Fruit fly (Drosophila melanogaster) whole organism, embryonic: ENCODE data around the gene CG32679.

Source experiments
- Asciz ChIP-seq: fragments of 200-800 bp; sonication (Bioruptor generic); optimal IDR thresholded peaks from 2 replicates; lab custom pipeline; 2017; ENCODE audit warnings: missing biosample characterization, mild to moderate bottlenecking, missing genetic modification characterization, missing genetic modification reagents
- Atf-2 ChIP-seq: fragments of 200-800 bp; sonication (Bioruptor generic); optimal IDR thresholded peaks from 2 replicates; lab custom pipeline; 2016; ENCODE audit warnings: missing biosample characterization, missing genetic modification characterization
- CG11696 ChIP-seq: fragments of 200-800 bp; sonication (Bioruptor generic); IDR thresholded peaks from 2 replicates; pipeline ENCODE4 v1.3.6; 2022; ENCODE audit warnings: missing biosample characterization, missing genetic modification characterization
- CG12391 ChIP-seq: fragments of 200-800 bp; sonication (Bioruptor generic); optimal IDR thresholded peaks from 3 replicates; lab custom pipeline; 2018; ENCODE audit warnings: missing biosample characterization, mild to moderate bottlenecking, missing genetic modification characterization, moderate library complexity
- CG15479 ChIP-seq: fragments of 200-800 bp; sonication (Bioruptor generic); optimal IDR thresholded peaks from 3 replicates; lab custom pipeline; 2019; ENCODE audit warnings: missing biosample characterization, mild to moderate bottlenecking, missing genetic modification characterization, moderate library complexity
- CG1603 ChIP-seq: fragments of 200-800 bp; sonication (Bioruptor generic); optimal IDR thresholded peaks from 2 replicates; lab custom pipeline; 2019; ENCODE audit warnings: missing biosample characterization, mild to moderate bottlenecking, missing genetic modification characterization, moderate library complexity
- CG16863 ChIP-seq: fragments of 200-800 bp; sonication (Bioruptor generic); optimal IDR thresholded peaks from 3 replicates; lab custom pipeline; 2016; ENCODE audit warnings: missing biosample characterization, missing genetic modification characterization
- CG17359 ChIP-seq: fragments of 200-800 bp; sonication (Bioruptor generic); optimal IDR thresholded peaks from 3 replicates; lab custom pipeline; 2018; ENCODE audit warnings: missing biosample characterization, mild to moderate bottlenecking, missing genetic modification characterization, moderate library complexity
- CG17361 ChIP-seq: fragments of 200-800 bp; sonication (Bioruptor generic); IDR thresholded peaks from 3 replicates; pipeline ENCODE4 v1.3.6; 2022; ENCODE audit warnings: missing biosample characterization, missing genetic modification characterization
- CG17912 ChIP-seq: fragments of 200-800 bp; sonication (Bioruptor generic); optimal IDR thresholded peaks from 2 replicates; lab custom pipeline; 2018; ENCODE audit warnings: missing biosample characterization, mild to moderate bottlenecking, missing genetic modification characterization
- CG18262 ChIP-seq: fragments of 200-800 bp; optimal IDR thresholded peaks from 3 replicates; lab custom pipeline; 2019; ENCODE audit warnings: missing biosample characterization, mild to moderate bottlenecking, missing genetic modification characterization, moderate library complexity
- CG2129 ChIP-seq: fragments of 200-800 bp; sonication (Bioruptor generic); IDR thresholded peaks from 2 replicates; pipeline ENCODE4 v1.3.6; 2022; ENCODE audit warnings: missing biosample characterization, missing genetic modification characterization; ENCODE audit not compliant: partially characterized antibody
- CG2199 ChIP-seq: fragments of 200-800 bp; sonication (Bioruptor generic); IDR thresholded peaks from 3 replicates; pipeline ENCODE4 v1.3.6; 2022; ENCODE audit warnings: missing biosample characterization, missing genetic modification characterization
- CG31388 ChIP-seq: fragments of 200-800 bp; sonication (Bioruptor generic); optimal IDR thresholded peaks from 2 replicates; lab custom pipeline; 2016; ENCODE audit warnings: missing biosample characterization, missing genetic modification characterization
- CG32532 ChIP-seq: fragments of 200-800 bp; sonication (Bioruptor generic); IDR thresholded peaks from 2 replicates; pipeline ENCODE4 v1.3.6; 2022; ENCODE audit warnings: missing biosample characterization, missing genetic modification characterization
- CG32772 ChIP-seq: fragments of 200-800 bp; sonication (Bioruptor generic); IDR thresholded peaks from 2 replicates; pipeline ENCODE4 v1.3.6; 2022; ENCODE audit warnings: missing biosample characterization, missing genetic modification characterization
- CG33213 ChIP-seq: fragments of 200-800 bp; sonication (Bioruptor generic); optimal IDR thresholded peaks from 3 replicates; lab custom pipeline; 2016; ENCODE audit warnings: missing biosample characterization, missing genetic modification characterization
- CG6175 ChIP-seq: fragments of 200-800 bp; sonication (Bioruptor generic); IDR thresholded peaks from 3 replicates; pipeline ENCODE4 v1.3.6; 2022; ENCODE audit warnings: missing biosample characterization, missing genetic modification characterization
- CG7987 ChIP-seq: fragments of 200-800 bp; sonication (Bioruptor generic); optimal IDR thresholded peaks from 2 replicates; lab custom pipeline; 2018; ENCODE audit warnings: missing biosample characterization, mild to moderate bottlenecking, missing genetic modification characterization, moderate library complexity
- CG8290 ChIP-seq, 3 experiments: fragments of 200-800 bp; sonication (Bioruptor generic); optimal IDR thresholded peaks; 2 replicates each; lab custom pipeline; 2016 to 2019; ENCODE audit warnings: missing biosample characterization in 3 of 3, missing genetic modification characterization in 3 of 3, mild to moderate bottlenecking in 2 of 3, moderate library complexity in 1 of 3
- CG8388 ChIP-seq: fragments of 200-800 bp; sonication (Bioruptor generic); optimal IDR thresholded peaks from 2 replicates; lab custom pipeline; 2019; ENCODE audit warnings: missing biosample characterization, mild to moderate bottlenecking, missing genetic modification characterization, moderate library complexity
- CG8924 ChIP-seq: fragments of 200-800 bp; optimal IDR thresholded peaks from 3 replicates; lab custom pipeline; 2019; ENCODE audit warnings: missing biosample characterization, mild to moderate bottlenecking, missing genetic modification characterization, moderate library complexity
- Camta ChIP-seq: fragments of 200-800 bp; sonication (Bioruptor generic); optimal IDR thresholded peaks from 2 replicates; lab custom pipeline; 2016; ENCODE audit warnings: missing biosample characterization, missing genetic modification characterization
- D19A ChIP-seq: fragments of 200-800 bp; optimal IDR thresholded peaks from 3 replicates; lab custom pipeline; 2019; ENCODE audit warnings: missing biosample characterization, mild to moderate bottlenecking, missing genetic modification characterization, moderate library complexity
- Dbx ChIP-seq: fragments of 200-800 bp; sonication (Bioruptor generic); IDR thresholded peaks from 3 replicates; pipeline ENCODE4 v1.3.6; 2022; ENCODE audit warnings: missing biosample characterization, missing genetic modification characterization
- Drgx ChIP-seq: fragments of 200-800 bp; sonication (Bioruptor generic); IDR thresholded peaks from 2 replicates; pipeline ENCODE4 v1.3.6; 2022; ENCODE audit warnings: missing biosample characterization, missing genetic modification characterization
- E2f2 ChIP-seq: fragments of 200-800 bp; sonication (Bioruptor generic); IDR thresholded peaks from 2 replicates; pipeline ENCODE4 v1.3.6; 2022; ENCODE audit warnings: missing biosample characterization, missing genetic modification characterization
- Fer2 ChIP-seq: fragments of 200-800 bp; sonication (Bioruptor generic); optimal IDR thresholded peaks from 2 replicates; lab custom pipeline; 2018; ENCODE audit warnings: missing biosample characterization, mild to moderate bottlenecking, missing genetic modification characterization, moderate library complexity
- Mrtf ChIP-seq: fragments of 200-800 bp; sonication (Bioruptor generic); IDR thresholded peaks from 3 replicates; pipeline ENCODE4 v1.3.6; 2022; ENCODE audit warnings: missing biosample characterization, missing genetic modification characterization
- Oaz ChIP-seq: fragments of 200-800 bp; sonication (Bioruptor generic); IDR thresholded peaks from 2 replicates; pipeline ENCODE4 v1.3.6; 2022; ENCODE audit warnings: missing biosample characterization, missing genetic modification characterization
- Pdp1 ChIP-seq, 2 experiments: fragments of 200-800 bp; sonication (Bioruptor generic); optimal IDR thresholded peaks; 3 replicates each; lab custom pipeline; 2016; ENCODE audit warnings: missing biosample characterization in 2 of 2, missing genetic modification characterization in 2 of 2, mild to moderate bottlenecking in 1 of 2, moderate library complexity in 1 of 2
- Vsx1 ChIP-seq: fragments of 200-800 bp; sonication (Bioruptor generic); optimal IDR thresholded peaks from 2 replicates; lab custom pipeline; 2017; ENCODE audit warnings: missing biosample characterization, mild to moderate bottlenecking, missing genetic modification characterization, missing genetic modification reagents
- chinmo ChIP-seq: fragments of 200-800 bp; sonication (Bioruptor generic); IDR thresholded peaks from 4 replicates; pipeline ENCODE4 v1.3.6; 2022; ENCODE audit warnings: missing biosample characterization, missing genetic modification characterization; ENCODE audit not compliant: partially characterized antibody
- chm ChIP-seq: fragments of 200-800 bp; sonication (Bioruptor generic); IDR thresholded peaks from 2 replicates; pipeline ENCODE4 v1.3.6; 2022; ENCODE audit warnings: missing biosample characterization, missing genetic modification characterization
- dati ChIP-seq: fragments of 200-800 bp; sonication (Bioruptor generic); IDR thresholded peaks from 2 replicates; pipeline ENCODE4 v1.3.6; 2022; ENCODE audit warnings: missing biosample characterization, missing genetic modification characterization
- emc ChIP-seq: fragments of 200-800 bp; sonication (Bioruptor generic); optimal IDR thresholded peaks from 2 replicates; lab custom pipeline; 2016; ENCODE audit warnings: missing biosample characterization, missing genetic modification characterization
- fd96Cb ChIP-seq: fragments of 200-800 bp; sonication (Bioruptor generic); optimal IDR thresholded peaks from 2 replicates; lab custom pipeline; 2018; ENCODE audit warnings: missing biosample characterization, mild to moderate bottlenecking, missing genetic modification characterization, moderate library complexity
- ftz-f1 ChIP-seq: fragments of 200-800 bp; sonication (Bioruptor generic); optimal IDR thresholded peaks from 2 replicates; lab custom pipeline; 2016; ENCODE audit warnings: missing biosample characterization, missing genetic modification characterization
- grn ChIP-seq: fragments of 200-800 bp; sonication (Bioruptor generic); optimal IDR thresholded peaks from 3 replicates; lab custom pipeline; 2017; ENCODE audit warnings: missing biosample characterization, missing genetic modification characterization
- knrl ChIP-seq: fragments of 200-800 bp; sonication (Bioruptor generic); IDR thresholded peaks from 3 replicates; pipeline ENCODE4 v1.3.6; 2022; ENCODE audit warnings: missing biosample characterization, missing genetic modification characterization; ENCODE audit not compliant: partially characterized antibody
- maf-S ChIP-seq: fragments of 200-800 bp; sonication (Bioruptor generic); optimal IDR thresholded peaks from 2 replicates; lab custom pipeline; 2016; ENCODE audit warnings: missing biosample characterization, missing genetic modification characterization
- pb ChIP-seq: fragments of 200-800 bp; sonication (Bioruptor generic); optimal IDR thresholded peaks from 3 replicates; lab custom pipeline; 2016; ENCODE audit warnings: missing biosample characterization, missing genetic modification characterization
- psq ChIP-seq: fragments of 200-800 bp; sonication (Bioruptor generic); optimal IDR thresholded peaks from 2 replicates; lab custom pipeline; 2017; ENCODE audit warnings: missing biosample characterization, missing genetic modification characterization
- pum ChIP-seq: fragments of 200-800 bp; sonication (Bioruptor generic); optimal IDR thresholded peaks from 2 replicates; lab custom pipeline; 2016; ENCODE audit warnings: missing biosample characterization, missing genetic modification characterization
- sens ChIP-seq: fragments of 200-800 bp; sonication (Bioruptor generic); peaks from one replicate; lab custom pipeline; 2016; ENCODE audit warnings: missing biosample characterization, missing genetic modification characterization
- sna ChIP-seq: fragments of 200-800 bp; sonication (Bioruptor generic); IDR thresholded peaks from 2 replicates; pipeline ENCODE4 v1.3.6; 2022; ENCODE audit warnings: missing biosample characterization, missing genetic modification characterization; ENCODE audit not compliant: partially characterized antibody
- tx ChIP-seq: fragments of 200-800 bp; sonication (Bioruptor generic); optimal IDR thresholded peaks from 2 replicates; lab custom pipeline; 2016; ENCODE audit warnings: missing biosample characterization, missing genetic modification characterization

Gene CG32679

DNA sequence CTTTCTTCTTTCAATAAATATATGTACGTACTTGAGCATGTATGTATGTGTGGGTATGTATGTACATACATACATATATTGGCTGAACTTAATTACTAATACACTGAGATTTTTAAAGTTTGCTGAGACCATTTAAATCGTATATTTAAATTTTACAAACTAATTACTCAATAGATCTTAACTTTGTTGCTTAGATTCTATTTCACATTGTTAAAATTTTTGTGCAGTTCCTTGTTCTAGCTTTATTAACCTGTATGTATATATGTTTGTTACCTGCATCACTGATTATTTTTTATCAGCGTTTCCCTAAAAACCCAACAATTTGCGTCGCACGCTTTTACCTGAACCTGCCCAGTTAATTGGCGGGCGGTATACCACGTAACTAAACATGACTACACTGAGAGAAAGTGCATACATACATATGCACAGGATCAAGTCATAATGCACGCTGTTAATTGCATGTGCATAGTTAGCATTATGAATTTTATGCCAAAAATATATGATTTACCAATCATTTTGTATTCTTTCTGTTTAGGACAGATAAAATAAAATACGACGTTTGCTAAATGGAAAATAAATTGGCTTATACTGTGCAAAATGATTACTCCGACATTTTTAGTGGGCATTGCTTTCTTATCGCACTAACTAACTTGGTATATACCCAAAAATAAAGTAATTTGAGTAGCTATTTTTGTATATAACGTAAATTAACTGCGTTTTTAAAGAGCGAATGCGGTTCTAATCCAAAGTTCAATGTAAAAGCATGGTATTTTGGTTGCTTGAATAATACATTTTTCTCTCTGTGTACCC lies 4.5 kb downstream of the CG32679 start (continued):
- TF ChIP-seq Fer2 (tag; lab: Kevin White, UChicago) (no peak), maf-S (no peak), Asciz (peak; percentile 16), CG32532 (GFP tag; lab: Robert Waterston, UW) (peak; percentile 19; the same call in 1 of the 2 replicates), Vsx1 (GFP tag; lab: Kevin White, UChicago) (peak; percentile 10), CG2129 (GFP tag; lab: Robert Waterston, UW) (no peak), fd96Cb (tag; lab: Kevin White, UChicago) (peak; percentile 40), CG1603 (tag; lab: Kevin White, UChicago) (peak; percentile 2), Mrtf (no peak; the same call in 2 of the 3 replicates), CG8388 (peak; percentile 6), CG18262 (tag; lab: Kevin White, UChicago) (peak; percentile 62), pb (GFP tag; lab: Kevin White, UChicago) (no peak), tx (GFP tag; lab: Kevin White, UChicago) (peak; percentile 12), Drgx (GFP tag; lab: Robert Waterston, UW) (no peak; the same call in 1 of the 2 replicates), chinmo (no peak), sna (GFP tag; lab: Robert Waterston, UW) (no peak), CG17359 (tag; lab: Kevin White, UChicago) (peak; percentile 7), ftz-f1 (GFP tag; lab: Kevin White, UChicago) (no peak), CG8924 (tag; lab: Kevin White, UChicago) (peak; percentile 17), Oaz (no peak), CG32772 (no peak), E2f2 (GFP tag; lab: Robert Waterston, UW) (no peak), CG12391 (peak; percentile 37), grn (GFP tag; lab: Kevin White, UChicago) (no peak), D19A (tag; lab: Kevin White, UChicago) (peak; percentile 12), CG17912 (no peak), CG31388 (GFP tag; lab: Kevin White, UChicago) (no peak), dati (no peak), CG17361 (GFP tag; lab: Robert Waterston, UW) (peak; percentile 77), Dbx (no peak), CG11696 (GFP tag; lab: Robert Waterston, UW) (no peak), knrl (no peak)

DNA sequence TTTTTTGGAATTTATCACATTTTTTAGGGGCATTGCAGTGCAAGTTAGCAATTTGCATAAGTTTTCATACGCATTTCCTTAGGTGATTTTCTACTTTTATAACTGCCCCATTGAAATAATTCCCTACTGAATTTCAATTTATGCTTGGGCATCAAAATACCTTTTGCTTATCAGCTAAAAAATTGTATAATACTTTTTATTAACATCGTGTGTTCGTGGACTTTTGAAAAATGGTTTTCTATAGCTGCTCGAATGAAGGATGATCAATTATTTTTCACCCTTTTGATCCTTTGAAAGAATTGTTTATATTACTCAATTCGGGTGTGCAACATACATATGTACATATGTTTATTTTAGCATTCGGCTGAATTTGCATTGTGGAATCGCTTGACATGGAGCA lies 5.1 kb downstream of the CG32679 start:
- TF ChIP-seq CG6175 (GFP tag; lab: Robert Waterston, UW) (no peak), grn (GFP tag; lab: Kevin White, UChicago) (no peak), Pdp1 (GFP tag; optimal IDR thresholded peaks at IDR 0.05; lab: Kevin White, UChicago) (peak in 1 of 2 experiments; percentile 24), CG15479 (GFP tag; lab: Kevin White, UChicago) (no peak)

DNA sequence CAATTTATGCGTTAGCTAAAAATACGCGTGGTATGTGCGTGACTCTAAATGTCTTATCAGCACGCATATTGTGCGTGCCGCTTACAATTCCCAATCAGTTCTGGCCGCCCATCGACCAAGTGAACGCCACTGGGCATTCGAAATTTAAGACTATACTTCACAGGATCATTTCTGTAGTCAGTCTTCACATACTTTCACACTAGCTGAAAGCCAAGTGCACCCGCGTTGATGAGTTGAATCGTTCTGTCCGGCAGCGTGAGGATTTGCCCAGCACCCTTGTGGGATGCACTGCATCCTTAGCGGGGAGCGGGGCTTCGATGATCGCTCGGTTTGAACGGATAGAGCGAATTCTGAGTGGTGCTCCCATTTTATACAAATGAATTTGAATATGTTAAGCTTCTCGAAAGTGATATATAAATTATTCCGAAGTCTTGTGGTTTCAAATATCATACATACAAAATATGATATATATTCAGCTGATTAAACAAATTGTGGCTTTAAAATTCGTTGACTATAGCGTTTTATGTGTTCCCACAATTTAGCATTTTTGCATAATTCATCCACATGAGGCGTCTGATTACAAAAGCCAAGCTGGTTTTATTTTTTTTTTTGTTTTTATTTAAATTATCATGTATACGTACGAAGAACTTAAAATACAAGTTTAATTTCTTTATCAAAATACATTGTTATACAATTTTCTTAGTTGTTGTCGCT lies 19.1 kb downstream of the CG32679 start:
- TF ChIP-seq Camta (GFP tag; lab: Kevin White, UChicago) (peak; percentile 4), chm (GFP tag; lab: Robert Waterston, UW) (no peak), CG8290 (GFP tag; optimal IDR thresholded peaks at IDR 0.05; lab: Kevin White, UChicago) (no peak), CG8290 (tag; optimal IDR thresholded peaks at IDR 0.05; lab: Kevin White, UChicago) (peak in 1 of 2 experiments; percentile 21), CG16863 (GFP tag; lab: Kevin White, UChicago) (no peak), emc (GFP tag; lab: Kevin White, UChicago) (no peak), CG33213 (peak; percentile 0), pum (GFP tag; lab: Kevin White, UChicago) (peak; percentile 2), Atf-2 (no peak), sens (GFP tag; lab: Kevin White, UChicago) (peak; percentile 52), CG2199 (GFP tag; lab: Robert Waterston, UW) (0 out of 3 replicates have a peak, but pooled peaks have one; percentile 50), knrl (peak; percentile 31; the same call in 1 of the 3 replicates), psq (GFP tag; lab: Kevin White, UChicago) (no peak), CG7987 (GFP tag; lab: Kevin White, UChicago) (peak; percentile 85)
